Fruit fly (Drosophila melanogaster) whole organism, embryonic: ENCODE results near the gene CG13850.

Experiments
- Abd-B ChIP-seq: fragments of 200-800 bp; sonication (Bioruptor generic); optimal IDR thresholded peaks from 2 replicates; lab custom pipeline; 2018; ENCODE audit warnings: missing biosample characterization, mild to moderate bottlenecking, missing genetic modification characterization, moderate library complexity
- CG1024 ChIP-seq: fragments of 200-800 bp; sonication (Bioruptor generic); IDR thresholded peaks from 2 replicates; pipeline ENCODE4 v1.3.6; 2022; ENCODE audit warnings: missing biosample characterization, missing genetic modification characterization
- CG10431 ChIP-seq: fragments of 200-800 bp; sonication (Bioruptor generic); optimal IDR thresholded peaks from 3 replicates; lab custom pipeline; 2018; ENCODE audit warnings: missing biosample characterization, mild to moderate bottlenecking, missing genetic modification characterization
- CG10462 ChIP-seq: fragments of 200-800 bp; sonication (Bioruptor generic); optimal IDR thresholded peaks from 2 replicates; lab custom pipeline; 2016; ENCODE audit warnings: missing biosample characterization, missing genetic modification characterization
- CG15073 ChIP-seq: fragments of 200-800 bp; sonication (Bioruptor generic); optimal IDR thresholded peaks from 2 replicates; lab custom pipeline; 2016; ENCODE audit warnings: missing biosample characterization, missing genetic modification characterization
- CG16779 ChIP-seq: fragments of 200-800 bp; sonication (Bioruptor generic); IDR thresholded peaks from 2 replicates; pipeline ENCODE4 v1.3.6; 2022; ENCODE audit warnings: missing biosample characterization, missing genetic modification characterization
- CG16813 ChIP-seq: fragments of 200-800 bp; sonication (Bioruptor generic); IDR thresholded peaks from 3 replicates; pipeline ENCODE4 v1.3.6; 2022; ENCODE audit warnings: missing biosample characterization, missing genetic modification characterization; ENCODE audit not compliant: partially characterized antibody
- CG18764 ChIP-seq: fragments of 200-800 bp; sonication (Bioruptor generic); optimal IDR thresholded peaks from 3 replicates; lab custom pipeline; 2016; ENCODE audit warnings: missing biosample characterization, missing genetic modification characterization
- CG30431 ChIP-seq: fragments of 200-800 bp; sonication (Bioruptor generic); optimal IDR thresholded peaks from 2 replicates; lab custom pipeline; 2017; ENCODE audit warnings: missing biosample characterization, missing genetic modification characterization
- CG34376 ChIP-seq: fragments of 200-800 bp; sonication (Bioruptor generic); optimal IDR thresholded peaks from 2 replicates; lab custom pipeline; 2018; ENCODE audit warnings: missing biosample characterization, mild to moderate bottlenecking, missing genetic modification characterization
- CG43689 ChIP-seq: fragments of 200-800 bp; sonication (Bioruptor generic); IDR thresholded peaks from 2 replicates; pipeline ENCODE4 v1.3.6; 2022; ENCODE audit warnings: missing biosample characterization, missing genetic modification characterization
- CG4854 ChIP-seq: fragments of 200-800 bp; sonication (Bioruptor generic); optimal IDR thresholded peaks from 2 replicates; lab custom pipeline; 2016; ENCODE audit warnings: missing biosample characterization, missing genetic modification characterization, inconsistent platforms
- CG6683 ChIP-seq: fragments of 200-800 bp; sonication (Bioruptor generic); optimal IDR thresholded peaks from 2 replicates; lab custom pipeline; 2017; ENCODE audit warnings: missing biosample characterization, mild to moderate bottlenecking, missing genetic modification characterization, missing genetic modification reagents
- CG6791 ChIP-seq: fragments of 200-800 bp; sonication (Bioruptor generic); IDR thresholded peaks from 3 replicates; pipeline ENCODE4 v1.3.6; 2022; ENCODE audit warnings: missing biosample characterization, missing genetic modification characterization; ENCODE audit not compliant: partially characterized antibody
- CG7271 ChIP-seq: fragments of 200-800 bp; sonication (Bioruptor generic); optimal IDR thresholded peaks from 2 replicates; lab custom pipeline; 2018; ENCODE audit warnings: missing biosample characterization, mild to moderate bottlenecking, missing genetic modification characterization, moderate library complexity
- CG7928 ChIP-seq: fragments of 200-800 bp; sonication (Bioruptor generic); optimal IDR thresholded peaks from 2 replicates; lab custom pipeline; 2017; ENCODE audit warnings: missing biosample characterization, mild to moderate bottlenecking, missing genetic modification characterization
- CG8359 ChIP-seq: fragments of 200-800 bp; sonication (Bioruptor generic); optimal IDR thresholded peaks from 2 replicates; lab custom pipeline; 2017; ENCODE audit warnings: missing biosample characterization, mild to moderate bottlenecking, missing genetic modification characterization, borderline replicate concordance
- CG8388 ChIP-seq: fragments of 200-800 bp; sonication (Bioruptor generic); optimal IDR thresholded peaks from 2 replicates; lab custom pipeline; 2019; ENCODE audit warnings: missing biosample characterization, mild to moderate bottlenecking, missing genetic modification characterization, moderate library complexity
- CG9215 ChIP-seq: fragments of 200-800 bp; sonication (Bioruptor generic); IDR thresholded peaks from 2 replicates; pipeline ENCODE4 v1.3.6; 2022; ENCODE audit warnings: missing biosample characterization, missing genetic modification characterization
- CoRest ChIP-seq: fragments of 200-800 bp; sonication (Bioruptor generic); optimal IDR thresholded peaks from 3 replicates; lab custom pipeline; 2018; ENCODE audit warnings: missing biosample characterization, mild to moderate bottlenecking, missing genetic modification characterization, moderate library complexity
- CrebB ChIP-seq: fragments of 200-800 bp; sonication (Bioruptor generic); optimal IDR thresholded peaks from 3 replicates; lab custom pipeline; 2018; ENCODE audit warnings: missing biosample characterization, mild to moderate bottlenecking, missing genetic modification characterization
- Dek ChIP-seq: fragments of 200-800 bp; sonication (Bioruptor generic); optimal IDR thresholded peaks from 3 replicates; lab custom pipeline; 2019; ENCODE audit warnings: missing biosample characterization, mild to moderate bottlenecking, missing genetic modification characterization, moderate library complexity
- Doc2 ChIP-seq: fragments of 200-800 bp; sonication (Bioruptor generic); IDR thresholded peaks from 2 replicates; pipeline ENCODE4 v1.3.6; 2022; ENCODE audit warnings: missing biosample characterization, missing genetic modification characterization
- Hsf ChIP-seq: fragments of 200-800 bp; sonication (Bioruptor generic); optimal IDR thresholded peaks from 3 replicates; lab custom pipeline; 2016; ENCODE audit warnings: missing biosample characterization, missing genetic modification characterization
- Med ChIP-seq: fragments of 200-800 bp; sonication (Bioruptor generic); peaks from one replicate; lab custom pipeline; 2016; ENCODE audit warnings: missing biosample characterization, missing genetic modification characterization, mild to moderate bottlenecking, inconsistent platforms, moderate library complexity
- Mes4 ChIP-seq: fragments of 200-800 bp; sonication (Bioruptor generic); optimal IDR thresholded peaks from 2 replicates; lab custom pipeline; 2016; ENCODE audit warnings: missing biosample characterization, missing genetic modification characterization
- Pdp1 ChIP-seq, 2 experiments: fragments of 200-800 bp; sonication (Bioruptor generic); optimal IDR thresholded peaks; 3 replicates each; lab custom pipeline; 2016; ENCODE audit warnings: missing biosample characterization in 2 of 2, missing genetic modification characterization in 2 of 2, mild to moderate bottlenecking in 1 of 2, moderate library complexity in 1 of 2
- Rfx ChIP-seq: fragments of 200-800 bp; sonication (Bioruptor generic); IDR thresholded peaks from 2 replicates; pipeline ENCODE4 v1.3.6; 2022; ENCODE audit warnings: missing biosample characterization, missing genetic modification characterization
- Scr ChIP-seq: fragments of 200-800 bp; sonication (Bioruptor generic); IDR thresholded peaks from 2 replicates; pipeline ENCODE4 v1.3.6; 2022; ENCODE audit warnings: missing biosample characterization, missing genetic modification characterization; ENCODE audit not compliant: partially characterized antibody
- Six4 ChIP-seq: fragments of 200-800 bp; sonication (Bioruptor generic); optimal IDR thresholded peaks from 2 replicates; lab custom pipeline; 2016; ENCODE audit warnings: missing biosample characterization, missing genetic modification characterization
- Vsx1 ChIP-seq: fragments of 200-800 bp; sonication (Bioruptor generic); optimal IDR thresholded peaks from 2 replicates; lab custom pipeline; 2017; ENCODE audit warnings: missing biosample characterization, mild to moderate bottlenecking, missing genetic modification characterization, missing genetic modification reagents
- YL-1 ChIP-seq: fragments of 200-800 bp; sonication (Bioruptor generic); optimal IDR thresholded peaks from 3 replicates; lab custom pipeline; 2017; ENCODE audit warnings: missing biosample characterization, mild to moderate bottlenecking, missing genetic modification characterization
- ara ChIP-seq: fragments of 200-800 bp; sonication (Bioruptor generic); IDR thresholded peaks from 2 replicates; pipeline ENCODE4 v1.3.6; 2022; ENCODE audit warnings: missing biosample characterization, missing genetic modification characterization
- bcd ChIP-seq: fragments of 200-800 bp; sonication (Bioruptor generic); optimal IDR thresholded peaks from 2 replicates; lab custom pipeline; 2017; ENCODE audit warnings: missing biosample characterization, mild to moderate bottlenecking, missing genetic modification characterization
- cad ChIP-seq: fragments of >200 bp; optimal IDR thresholded peaks from 2 replicates; lab custom pipeline; 2017; ENCODE audit warnings: missing biosample characterization, missing genetic modification characterization
- crp ChIP-seq, 2 experiments: fragments of 200-800 bp; sonication (Bioruptor generic); optimal IDR thresholded peaks; 2 replicates in 1 of 2; 3 replicates in 1 of 2; lab custom pipeline; 2017; ENCODE audit warnings: missing biosample characterization in 2 of 2, missing genetic modification characterization in 2 of 2, mild to moderate bottlenecking in 1 of 2, moderate library complexity in 1 of 2
- eve ChIP-seq, 2 experiments: fragments of >200 bp; optimal IDR thresholded peaks; 2 replicates each; lab custom pipeline; 2017; ENCODE audit warnings: missing biosample characterization in 2 of 2, missing genetic modification characterization in 2 of 2
- gcm ChIP-seq: fragments of 200-800 bp; sonication (Bioruptor generic); optimal IDR thresholded peaks from 2 replicates; lab custom pipeline; 2019; ENCODE audit warnings: missing biosample characterization, mild to moderate bottlenecking, missing genetic modification characterization, moderate library complexity
- gro ChIP-seq: fragments of 200-800 bp; sonication (Bioruptor generic); optimal IDR thresholded peaks from 2 replicates; lab custom pipeline; 2016; ENCODE audit warnings: missing biosample characterization, missing genetic modification characterization
- kay ChIP-seq: fragments of 200-800 bp; sonication (Bioruptor generic); optimal IDR thresholded peaks from 2 replicates; lab custom pipeline; 2016; ENCODE audit warnings: missing biosample characterization, missing genetic modification characterization
- klu ChIP-seq: fragments of 200-800 bp; sonication (Bioruptor generic); IDR thresholded peaks from 2 replicates; pipeline ENCODE4 v1.3.6; 2022; ENCODE audit warnings: missing biosample characterization, missing genetic modification characterization
- oc ChIP-seq: fragments of 200-800 bp; sonication (Bioruptor generic); optimal IDR thresholded peaks from 2 replicates; lab custom pipeline; 2018; ENCODE audit warnings: missing biosample characterization, mild to moderate bottlenecking, missing genetic modification characterization, moderate library complexity
- pum ChIP-seq: fragments of 200-800 bp; sonication (Bioruptor generic); optimal IDR thresholded peaks from 2 replicates; lab custom pipeline; 2016; ENCODE audit warnings: missing biosample characterization, missing genetic modification characterization
- sens ChIP-seq: fragments of 200-800 bp; sonication (Bioruptor generic); peaks from one replicate; lab custom pipeline; 2016; ENCODE audit warnings: missing biosample characterization, missing genetic modification characterization
- sens-2 ChIP-seq: fragments of 200-800 bp; sonication (Bioruptor generic); IDR thresholded peaks from 2 replicates; pipeline ENCODE4 v1.3.6; 2022; ENCODE audit warnings: missing biosample characterization, missing genetic modification characterization
- zf30C ChIP-seq: fragments of 200-800 bp; sonication (Bioruptor generic); optimal IDR thresholded peaks from 3 replicates; lab custom pipeline; 2018; ENCODE audit warnings: missing biosample characterization, mild to moderate bottlenecking, missing genetic modification characterization

The CG13850 gene

dm6 chr3R:22375674-22376073 lies 35.0 kb downstream of the CG13850 start, which contains the start of gene CG18596 (continued):
- peak; percentile 98 for TF ChIP-seq Scr (GFP tag; lab: Robert Waterston, UW)
- TF ChIP-seq Med (GFP tag; lab: Kevin White, UChicago) = peak; percentile 55

dm6 chr3R:22372535-22372934 lies 38.2 kb downstream of the CG13850 start, which contains the start of gene CG7069:
Gene CG7069 (plus strand): TSS chr3R:22372835.
- TF ChIP-seq CG6683 (no peak), sens (GFP tag; lab: Kevin White, UChicago) (peak; percentile 0), Vsx1 (no peak)
- TF ChIP-seq, all 482 proteins: peak for 1

- TF ChIP-seq Six4 (peak; percentile 37), zf30C (no peak), CG43689 (GFP tag; lab: Robert Waterston, UW) (peak; percentile 28; the same call in 1 of the 2 replicates), CG10462 (GFP tag; lab: Kevin White, UChicago) (no peak), sens-2 (GFP tag; lab: Robert Waterston, UW) (peak; percentile 42; the same call in 1 of the 2 replicates), CG10431 (GFP tag; lab: Kevin White, UChicago) (no peak), Rfx (peak; percentile 78), Doc2 (GFP tag; lab: Robert Waterston, UW) (no peak), klu (GFP tag; lab: Robert Waterston, UW) (no peak; the same call in 1 of the 2 replicates), pum (GFP tag; lab: Kevin White, UChicago) (no peak), CG7928 (GFP tag; lab: Kevin White, UChicago) (no peak), Mes4 (GFP tag; lab: Kevin White, UChicago) (no peak), Dek (tag; lab: Kevin White, UChicago) (peak; percentile 49), Hsf (GFP tag; lab: Kevin White, UChicago) (peak; percentile 37), CG30431 (no peak), CG34376 (GFP tag; lab: Kevin White, UChicago) (no peak), Med (GFP tag; lab: Kevin White, UChicago) (peak; percentile 79), CG4854 (GFP tag; lab: Kevin White, UChicago) (no peak), CoRest (tag; lab: Kevin White, UChicago) (peak; percentile 67), CG15073 (GFP tag; lab: Kevin White, UChicago) (no peak), CG8388 (no peak), Abd-B (GFP tag; lab: Kevin White, UChicago) (no peak), CG7271 (tag; lab: Kevin White, UChicago) (no peak), Pdp1 (GFP tag; optimal IDR thresholded peaks at IDR 0.05; lab: Kevin White, UChicago) (peak in 1 of 2 experiments; percentile 73), Vsx1 (no peak), YL-1 (GFP tag; lab: Kevin White, UChicago) (no peak), cad (no peak), gcm (GFP tag; lab: Kevin White, UChicago) (no peak), CG1024 (GFP tag; lab: Robert Waterston, UW) (peak; percentile 49), CG16813 (no peak), kay (GFP tag; lab: Kevin White, UChicago) (peak; percentile 60), ara (peak; percentile 46), gro (GFP tag; lab: Kevin White, UChicago) (no peak), eve (GFP tag; optimal IDR thresholded peaks at IDR 0.05; lab: Kevin White, UChicago) (no peak), CrebB (tag; lab: Kevin White, UChicago) (no peak), CG9215 (GFP tag; lab: Robert Waterston, UW) (peak; percentile 73), CG8359 (peak; percentile 19), oc (tag; lab: Kevin White, UChicago) (no peak), crp (GFP tag; optimal IDR thresholded peaks at IDR 0.05; lab: Kevin White, UChicago) (peak in 1 of 2 experiments; percentile 31), bcd (GFP tag; lab: Kevin White, UChicago) (peak; percentile 65), CG6791 (GFP tag; lab: Robert Waterston, UW) (0 out of 3 replicates have a peak, but pooled peaks have one; percentile 4), CG16779 (0 out of 2 replicates have a peak, but pooled peaks have one; percentile 10), CG18764 (GFP tag; lab: Kevin White, UChicago) (peak; percentile 5)
These were observed 41.9 kb downstream of the CG13850 start for dm6 chr3R:22368777-22369214.
